Worm (Caenorhabditis elegans): ENCODE measurements around the gene selt-1.2.

DNA sequence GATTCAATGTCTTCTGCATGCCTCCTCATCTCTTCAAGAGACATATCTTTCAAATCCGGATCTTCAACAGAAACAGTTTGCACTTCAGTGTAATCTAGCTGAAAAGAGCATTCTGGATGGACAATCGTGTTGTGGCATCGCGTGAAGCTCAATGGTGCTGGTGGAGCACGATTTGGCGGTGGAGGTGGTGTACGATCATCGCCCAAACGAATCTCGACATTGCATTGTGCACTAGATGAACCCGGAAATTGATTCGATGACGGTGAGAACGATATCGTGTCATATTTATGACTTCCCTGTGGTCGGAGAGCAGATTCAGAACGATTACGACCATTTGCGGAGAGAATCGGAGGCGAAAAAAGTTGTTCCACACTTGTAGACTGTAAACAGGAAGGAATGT lies 26.1 kb upstream of the selt-1.2 start:
- no peak for TF ChIP-seq him-1 (tag; optimal IDR thresholded peaks at IDR 0.05)
- TF ChIP-seq W03F9.2 (tag; optimal IDR thresholded peaks at IDR 0.05) = no peak
- no peak for TF ChIP-seq dao-5 (tag; optimal IDR thresholded peaks at IDR 0.05)

Data from whole organism, L4/young adult.